Fruit fly (Drosophila melanogaster) whole organism, embryonic: Measurements from ENCODE around the gene CG42827.

ENCODE experiments used
- BtbVII ChIP-seq: fragments of 200-800 bp; sonication (Bioruptor generic); optimal IDR thresholded peaks from 3 replicates; lab custom pipeline; 2017; ENCODE audit warnings: missing biosample characterization, mild to moderate bottlenecking, missing genetic modification characterization
- CG10209 ChIP-seq: fragments of 200-800 bp; sonication (Bioruptor generic); optimal IDR thresholded peaks from 3 replicates; lab custom pipeline; 2017; ENCODE audit warnings: missing biosample characterization, mild to moderate bottlenecking, missing genetic modification characterization, missing genetic modification reagents
- CG10543 ChIP-seq: fragments of 200-800 bp; sonication (Bioruptor generic); optimal IDR thresholded peaks from 3 replicates; lab custom pipeline; 2017; ENCODE audit warnings: missing biosample characterization, mild to moderate bottlenecking, missing genetic modification characterization, moderate library complexity
- CG12104 ChIP-seq: fragments of 200-800 bp; sonication (Bioruptor generic); optimal IDR thresholded peaks from 3 replicates; lab custom pipeline; 2016; ENCODE audit warnings: missing biosample characterization, missing genetic modification characterization
- CG12219 ChIP-seq: fragments of 200-800 bp; sonication (Bioruptor generic); optimal IDR thresholded peaks from 3 replicates; lab custom pipeline; 2018; ENCODE audit warnings: missing biosample characterization, mild to moderate bottlenecking, missing genetic modification characterization
- CG12744 ChIP-seq: fragments of 200-800 bp; sonication (Bioruptor generic); optimal IDR thresholded peaks from 2 replicates; lab custom pipeline; 2016; ENCODE audit warnings: missing biosample characterization, missing genetic modification characterization
- CG12769 ChIP-seq: fragments of 200-800 bp; sonication (Bioruptor generic); optimal IDR thresholded peaks from 2 replicates; lab custom pipeline; 2019; ENCODE audit warnings: missing biosample characterization, mild to moderate bottlenecking, missing genetic modification characterization, moderate library complexity
- CG13296 ChIP-seq: fragments of 200-800 bp; sonication (Bioruptor generic); optimal IDR thresholded peaks from 3 replicates; lab custom pipeline; 2018; ENCODE audit warnings: missing biosample characterization, mild to moderate bottlenecking, missing genetic modification characterization
- CG16813 ChIP-seq: fragments of 200-800 bp; sonication (Bioruptor generic); IDR thresholded peaks from 3 replicates; pipeline ENCODE4 v1.3.6; 2022; ENCODE audit warnings: missing biosample characterization, missing genetic modification characterization; ENCODE audit not compliant: partially characterized antibody
- CG17359 ChIP-seq: fragments of 200-800 bp; sonication (Bioruptor generic); optimal IDR thresholded peaks from 3 replicates; lab custom pipeline; 2018; ENCODE audit warnings: missing biosample characterization, mild to moderate bottlenecking, missing genetic modification characterization, moderate library complexity
- CG1792 ChIP-seq: fragments of 200-800 bp; sonication (Bioruptor generic); optimal IDR thresholded peaks from 2 replicates; lab custom pipeline; 2016; ENCODE audit warnings: missing biosample characterization, missing genetic modification characterization
- CG18262 ChIP-seq: fragments of 200-800 bp; optimal IDR thresholded peaks from 3 replicates; lab custom pipeline; 2019; ENCODE audit warnings: missing biosample characterization, mild to moderate bottlenecking, missing genetic modification characterization, moderate library complexity
- CG2875 ChIP-seq: fragments of 200-800 bp; sonication (Bioruptor generic); optimal IDR thresholded peaks from 2 replicates; lab custom pipeline; 2017; ENCODE audit warnings: missing biosample characterization, mild to moderate bottlenecking, missing genetic modification characterization, missing genetic modification reagents
- CG30403 ChIP-seq: fragments of 200-800 bp; sonication (Bioruptor generic); optimal IDR thresholded peaks from 3 replicates; lab custom pipeline; 2016; ENCODE audit warnings: missing biosample characterization, missing genetic modification characterization
- CG32767 ChIP-seq: fragments of 200-800 bp; sonication (Bioruptor generic); IDR thresholded peaks from 2 replicates; pipeline ENCODE4 v1.3.6; 2022; ENCODE audit warnings: missing biosample characterization, missing genetic modification characterization
- CG4617 ChIP-seq: fragments of 200-800 bp; sonication (Bioruptor generic); optimal IDR thresholded peaks from 3 replicates; lab custom pipeline; 2016; ENCODE audit warnings: missing biosample characterization, missing genetic modification characterization, borderline replicate concordance
- CG6791 ChIP-seq: fragments of 200-800 bp; sonication (Bioruptor generic); IDR thresholded peaks from 3 replicates; pipeline ENCODE4 v1.3.6; 2022; ENCODE audit warnings: missing biosample characterization, missing genetic modification characterization; ENCODE audit not compliant: partially characterized antibody
- CG7357 ChIP-seq: fragments of 200-800 bp; sonication (Bioruptor generic); IDR thresholded peaks from 3 replicates; pipeline ENCODE4 v1.3.6; 2022; ENCODE audit warnings: missing biosample characterization, missing genetic modification characterization
- CG7372 ChIP-seq: fragments of 200-800 bp; sonication (Bioruptor generic); IDR thresholded peaks from 2 replicates; pipeline ENCODE4 v1.3.6; 2022; ENCODE audit warnings: missing biosample characterization, missing genetic modification characterization
- CG7963 ChIP-seq: fragments of 200-800 bp; sonication (Bioruptor generic); IDR thresholded peaks from 3 replicates; pipeline ENCODE4 v1.3.6; 2022; ENCODE audit warnings: missing biosample characterization, missing genetic modification characterization; ENCODE audit not compliant: partially characterized antibody
- CG8089 ChIP-seq: fragments of 200-800 bp; sonication (Bioruptor generic); optimal IDR thresholded peaks from 3 replicates; lab custom pipeline; 2016; ENCODE audit warnings: missing biosample characterization, missing genetic modification characterization
- CG8281 ChIP-seq: fragments of 200-800 bp; sonication (Bioruptor generic); optimal IDR thresholded peaks from 2 replicates; lab custom pipeline; 2018; ENCODE audit warnings: missing biosample characterization, mild to moderate bottlenecking, missing genetic modification characterization, moderate library complexity
- CG8765 ChIP-seq: fragments of 200-800 bp; sonication (Bioruptor generic); IDR thresholded peaks from 2 replicates; pipeline ENCODE4 v1.3.6; 2022; ENCODE audit warnings: missing biosample characterization, missing genetic modification characterization
- CG9215 ChIP-seq: fragments of 200-800 bp; sonication (Bioruptor generic); IDR thresholded peaks from 2 replicates; pipeline ENCODE4 v1.3.6; 2022; ENCODE audit warnings: missing biosample characterization, missing genetic modification characterization
- CG9437 ChIP-seq: fragments of 200-800 bp; sonication (Bioruptor generic); optimal IDR thresholded peaks from 2 replicates; lab custom pipeline; 2018; ENCODE audit warnings: missing biosample characterization, mild to moderate bottlenecking, missing genetic modification characterization
- CG9932 ChIP-seq: fragments of 200-800 bp; sonication (Bioruptor generic); IDR thresholded peaks from 2 replicates; pipeline ENCODE4 v1.3.6; 2022; ENCODE audit warnings: missing biosample characterization, missing genetic modification characterization
- Elba2 ChIP-seq: fragments of 200-800 bp; sonication (Bioruptor generic); optimal IDR thresholded peaks from 3 replicates; lab custom pipeline; 2016; ENCODE audit warnings: missing biosample characterization, missing genetic modification characterization
- Fer1 ChIP-seq: fragments of 200-800 bp; sonication (Bioruptor generic); optimal IDR thresholded peaks from 2 replicates; lab custom pipeline; 2017; ENCODE audit warnings: missing biosample characterization, mild to moderate bottlenecking, missing genetic modification characterization
- GATAe ChIP-seq: fragments of 200-800 bp; sonication (Bioruptor generic); conservative IDR thresholded peaks from 2 replicates; pipeline ENCODE4 v1.3.6; 2022; ENCODE audit warnings: missing biosample characterization, missing genetic modification characterization
- H2.0 ChIP-seq: fragments of 200-800 bp; sonication (Bioruptor generic); IDR thresholded peaks from 2 replicates; pipeline ENCODE4 v1.3.6; 2022; ENCODE audit warnings: missing biosample characterization, missing genetic modification characterization
- Mrtf ChIP-seq: fragments of 200-800 bp; sonication (Bioruptor generic); IDR thresholded peaks from 3 replicates; pipeline ENCODE4 v1.3.6; 2022; ENCODE audit warnings: missing biosample characterization, missing genetic modification characterization
- NC2α ChIP-seq: fragments of 200-800 bp; sonication (Bioruptor generic); optimal IDR thresholded peaks from 2 replicates; lab custom pipeline; 2016; ENCODE audit warnings: missing biosample characterization, missing genetic modification characterization
- Poxn ChIP-seq: fragments of 200-800 bp; sonication (Bioruptor generic); IDR thresholded peaks from 2 replicates; pipeline ENCODE4 v1.3.6; 2022; ENCODE audit warnings: missing biosample characterization, missing genetic modification characterization
- Ptx1 ChIP-seq: fragments of 200-800 bp; sonication (Bioruptor generic); IDR thresholded peaks from 2 replicates; pipeline ENCODE4 v1.3.6; 2022; ENCODE audit warnings: missing biosample characterization, missing genetic modification characterization
- Rx ChIP-seq: fragments of 200-800 bp; sonication (Bioruptor generic); IDR thresholded peaks from 2 replicates; pipeline ENCODE4 v1.3.6; 2022; ENCODE audit warnings: missing biosample characterization, missing genetic modification characterization
- Xbp1 ChIP-seq: fragments of 200-800 bp; sonication (Bioruptor generic); optimal IDR thresholded peaks from 3 replicates; lab custom pipeline; 2016; ENCODE audit warnings: missing biosample characterization, mild to moderate bottlenecking, missing genetic modification characterization
- bcd ChIP-seq: fragments of 200-800 bp; sonication (Bioruptor generic); optimal IDR thresholded peaks from 2 replicates; lab custom pipeline; 2017; ENCODE audit warnings: missing biosample characterization, mild to moderate bottlenecking, missing genetic modification characterization
- corto ChIP-seq: fragments of 200-800 bp; sonication (Bioruptor generic); optimal IDR thresholded peaks from 2 replicates; lab custom pipeline; 2016; ENCODE audit warnings: missing biosample characterization, mild to moderate bottlenecking, missing genetic modification characterization, moderate library complexity
- en ChIP-seq: fragments of 200-800 bp; sonication (Bioruptor generic); optimal IDR thresholded peaks from 2 replicates; lab custom pipeline; 2016; ENCODE audit warnings: missing biosample characterization, missing genetic modification characterization
- esg ChIP-seq: fragments of 200-800 bp; sonication (Bioruptor generic); conservative IDR thresholded peaks from 2 replicates; pipeline ENCODE4 v1.3.6; 2022; ENCODE audit warnings: missing biosample characterization, missing genetic modification characterization
- exex ChIP-seq: fragments of 200-800 bp; sonication (Bioruptor generic); optimal IDR thresholded peaks from 4 replicates; lab custom pipeline; 2018; ENCODE audit warnings: missing biosample characterization, mild to moderate bottlenecking, missing genetic modification characterization, moderate library complexity
- hbn ChIP-seq: fragments of 200-800 bp; sonication (Bioruptor generic); IDR thresholded peaks from 2 replicates; pipeline ENCODE4 v1.3.6; 2022; ENCODE audit warnings: missing biosample characterization, missing genetic modification characterization; ENCODE audit not compliant: partially characterized antibody
- nau ChIP-seq: fragments of 200-800 bp; sonication (Bioruptor generic); optimal IDR thresholded peaks from 3 replicates; lab custom pipeline; 2017; ENCODE audit warnings: missing biosample characterization, mild to moderate bottlenecking, missing genetic modification characterization, missing genetic modification reagents
- nom ChIP-seq: fragments of 200-800 bp; sonication (Bioruptor generic); optimal IDR thresholded peaks from 2 replicates; lab custom pipeline; 2017; ENCODE audit warnings: missing biosample characterization, missing genetic modification characterization, mild to moderate bottlenecking, moderate library complexity, missing genetic modification reagents
- org-1 ChIP-seq: fragments of 200-800 bp; sonication (Bioruptor generic); optimal IDR thresholded peaks from 2 replicates; lab custom pipeline; 2017; ENCODE audit warnings: missing biosample characterization, missing genetic modification characterization
- otp ChIP-seq: fragments of 200-800 bp; sonication (Bioruptor generic); IDR thresholded peaks from 3 replicates; pipeline ENCODE4, ENCODE4 v1.3.6; 2022; ENCODE audit warnings: missing biosample characterization, missing genetic modification characterization
- pho ChIP-seq: fragments of 200-800 bp; sonication (Bioruptor generic); optimal IDR thresholded peaks from 2 replicates; lab custom pipeline; 2016; ENCODE audit warnings: missing biosample characterization, missing genetic modification characterization
- rib ChIP-seq: fragments of 200-800 bp; sonication (Bioruptor generic); IDR thresholded peaks from 2 replicates; pipeline ENCODE4 v1.3.6; 2022; ENCODE audit warnings: missing biosample characterization, missing genetic modification characterization
- sqz ChIP-seq: fragments of 200-800 bp; sonication (Bioruptor generic); optimal IDR thresholded peaks from 3 replicates; lab custom pipeline; 2018; ENCODE audit warnings: missing biosample characterization, mild to moderate bottlenecking, missing genetic modification characterization
- ssp ChIP-seq: fragments of 200-800 bp; sonication (Bioruptor generic); IDR thresholded peaks from 2 replicates; pipeline ENCODE4 v1.3.6; 2022; ENCODE audit warnings: missing biosample characterization, missing genetic modification characterization
- tio ChIP-seq: fragments of 200-800 bp; sonication (Bioruptor generic); optimal IDR thresholded peaks from 2 replicates; lab custom pipeline; 2017; ENCODE audit warnings: missing biosample characterization, missing genetic modification characterization, inconsistent platforms
- zfh2 ChIP-seq: fragments of 200-800 bp; sonication (Bioruptor generic); optimal IDR thresholded peaks from 2 replicates; lab custom pipeline; 2016; ENCODE audit warnings: missing biosample characterization, missing genetic modification characterization

Gene CG42827

DNA sequence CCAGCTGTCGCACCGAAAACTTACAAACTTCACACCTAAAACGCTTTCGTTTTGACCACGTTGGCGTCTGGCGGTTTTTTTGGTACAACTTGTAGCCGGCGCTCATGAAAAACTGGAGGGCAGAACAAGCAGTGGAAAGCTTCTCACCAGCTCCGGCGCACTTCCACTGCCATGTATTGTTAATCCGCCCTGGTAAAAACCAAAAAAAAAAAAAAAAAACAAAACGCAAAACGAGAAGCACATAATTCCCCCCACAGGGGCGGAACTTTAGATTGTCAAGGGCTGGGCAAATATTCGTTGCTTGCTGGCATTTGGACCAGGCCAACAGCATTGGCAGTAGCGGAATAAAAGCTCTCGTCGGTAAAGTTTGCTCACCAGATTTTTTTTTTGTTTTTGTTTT lies 1.6 kb downstream of the CG42827 start (continued):
- TF ChIP-seq CG10543 (peak; percentile 71), Poxn (GFP tag; lab: Robert Waterston, UW) (no peak), esg (GFP tag; lab: Robert Waterston, UW) (no peak), CG8281 (no peak), CG12104 (GFP tag; lab: Kevin White, UChicago) (no peak), NC2α (GFP tag; lab: Kevin White, UChicago) (no peak), tio (GFP tag; lab: Kevin White, UChicago) (no peak), H2.0 (GFP tag; lab: Robert Waterston, UW) (no peak), CG7963 (GFP tag; lab: Robert Waterston, UW) (no peak), CG18262 (tag; lab: Kevin White, UChicago) (no peak), nom (GFP tag; lab: Kevin White, UChicago) (peak; percentile 33), CG12769 (tag; lab: Kevin White, UChicago) (peak; percentile 40), exex (tag; lab: Kevin White, UChicago) (no peak), CG2875 (GFP tag; lab: Kevin White, UChicago) (no peak), ssp (GFP tag; lab: Robert Waterston, UW) (no peak), CG8089 (GFP tag; lab: Kevin White, UChicago) (no peak), hbn (GFP tag; lab: Robert Waterston, UW) (no peak), otp (GFP tag; lab: Robert Waterston, UW) (no peak), CG12219 (GFP tag; lab: Kevin White, UChicago) (no peak), CG4617 (GFP tag; lab: Kevin White, UChicago) (no peak), Rx (GFP tag; lab: Robert Waterston, UW) (no peak), en (no peak), CG32767 (no peak), pho (no peak), CG10209 (GFP tag; lab: Kevin White, UChicago) (no peak), Elba2 (GFP tag; lab: Kevin White, UChicago) (no peak), CG7372 (GFP tag; lab: Robert Waterston, UW) (no peak), CG30403 (GFP tag; lab: Kevin White, UChicago) (no peak), CG16813 (GFP tag; lab: Robert Waterston, UW) (no peak), zfh2 (GFP tag; lab: Kevin White, UChicago) (no peak), CG13296 (GFP tag; lab: Kevin White, UChicago) (no peak), bcd (GFP tag; lab: Kevin White, UChicago) (peak; percentile 42), Xbp1 (peak; percentile 33), Mrtf (GFP tag; lab: Robert Waterston, UW) (no peak), org-1 (GFP tag; lab: Kevin White, UChicago) (no peak), GATAe (GFP tag; lab: Robert Waterston, UW) (no peak), BtbVII (GFP tag; lab: Kevin White, UChicago) (no peak), Ptx1 (0 out of 2 replicates have a peak, but pooled peaks have one; percentile 16), Fer1 (peak; percentile 33), CG12744 (GFP tag; lab: Kevin White, UChicago) (no peak), rib (0 out of 2 replicates have a peak, but pooled peaks have one; percentile 59), CG9932 (GFP tag; lab: Robert Waterston, UW) (peak; percentile 52), CG1792 (GFP tag; lab: Kevin White, UChicago) (no peak), CG9215 (GFP tag; lab: Robert Waterston, UW) (no peak), CG8765 (GFP tag; lab: Robert Waterston, UW) (no peak), CG7357 (GFP tag; lab: Robert Waterston, UW) (no peak), CG9437 (no peak), CG17359 (tag; lab: Kevin White, UChicago) (no peak), sqz (peak; percentile 87), corto (no peak), CG6791 (GFP tag; lab: Robert Waterston, UW) (no peak), nau (no peak)
